Fruit fly (Drosophila melanogaster) whole organism, embryonic: ENCODE results near the gene CG1910.

Experiments
- Adf1 ChIP-seq: fragments of 200-800 bp; sonication (Bioruptor generic); IDR thresholded peaks from 2 replicates; pipeline ENCODE4 v1.3.6; 2022; ENCODE audit warnings: missing biosample characterization, missing genetic modification characterization
- B-H2 ChIP-seq: fragments of 200-800 bp; sonication (Bioruptor generic); optimal IDR thresholded peaks from 2 replicates; lab custom pipeline; 2018; ENCODE audit warnings: missing biosample characterization, mild to moderate bottlenecking, missing genetic modification characterization
- CG10565 ChIP-seq: fragments of 200-800 bp; sonication (Bioruptor generic); optimal IDR thresholded peaks from 3 replicates; lab custom pipeline; 2016; ENCODE audit warnings: missing biosample characterization, mild to moderate bottlenecking, missing genetic modification characterization
- CG11696 ChIP-seq: fragments of 200-800 bp; sonication (Bioruptor generic); IDR thresholded peaks from 2 replicates; pipeline ENCODE4 v1.3.6; 2022; ENCODE audit warnings: missing biosample characterization, missing genetic modification characterization
- CG12155 ChIP-seq: fragments of 200-800 bp; sonication (Bioruptor generic); optimal IDR thresholded peaks from 3 replicates; lab custom pipeline; 2016; ENCODE audit warnings: missing biosample characterization, missing genetic modification characterization
- CG1233 ChIP-seq: fragments of 200-800 bp; sonication (Bioruptor generic); optimal IDR thresholded peaks from 4 replicates; lab custom pipeline; 2018; ENCODE audit warnings: missing biosample characterization, mild to moderate bottlenecking, missing genetic modification characterization
- CG12391 ChIP-seq: fragments of 200-800 bp; sonication (Bioruptor generic); optimal IDR thresholded peaks from 3 replicates; lab custom pipeline; 2018; ENCODE audit warnings: missing biosample characterization, mild to moderate bottlenecking, missing genetic modification characterization, moderate library complexity
- CG15514 ChIP-seq: fragments of 200-800 bp; sonication (Bioruptor generic); optimal IDR thresholded peaks from 3 replicates; lab custom pipeline; 2017; ENCODE audit warnings: missing biosample characterization, missing genetic modification characterization, mild to moderate bottlenecking, moderate library complexity, missing genetic modification reagents
- CG17385 ChIP-seq: fragments of 200-800 bp; sonication (Bioruptor generic); optimal IDR thresholded peaks from 3 replicates; lab custom pipeline; 2018; ENCODE audit warnings: missing biosample characterization, mild to moderate bottlenecking, missing genetic modification characterization
- CG17912 ChIP-seq: fragments of 200-800 bp; sonication (Bioruptor generic); optimal IDR thresholded peaks from 2 replicates; lab custom pipeline; 2018; ENCODE audit warnings: missing biosample characterization, mild to moderate bottlenecking, missing genetic modification characterization
- CG18764 ChIP-seq: fragments of 200-800 bp; sonication (Bioruptor generic); optimal IDR thresholded peaks from 3 replicates; lab custom pipeline; 2016; ENCODE audit warnings: missing biosample characterization, missing genetic modification characterization
- CG2120 ChIP-seq: fragments of 200-800 bp; sonication (Bioruptor generic); optimal IDR thresholded peaks from 3 replicates; lab custom pipeline; 2016; ENCODE audit warnings: missing biosample characterization, missing genetic modification characterization
- CG2678 ChIP-seq: fragments of 200-800 bp; sonication (Bioruptor generic); optimal IDR thresholded peaks from 3 replicates; lab custom pipeline; 2019; ENCODE audit warnings: missing biosample characterization, mild to moderate bottlenecking, missing genetic modification characterization, moderate library complexity
- CG30403 ChIP-seq: fragments of 200-800 bp; sonication (Bioruptor generic); optimal IDR thresholded peaks from 3 replicates; lab custom pipeline; 2016; ENCODE audit warnings: missing biosample characterization, missing genetic modification characterization
- CG3995 ChIP-seq: fragments of 200-800 bp; sonication (Bioruptor generic); optimal IDR thresholded peaks from 3 replicates; lab custom pipeline; 2016; ENCODE audit warnings: missing biosample characterization, missing genetic modification characterization
- CG4617 ChIP-seq: fragments of 200-800 bp; sonication (Bioruptor generic); optimal IDR thresholded peaks from 3 replicates; lab custom pipeline; 2016; ENCODE audit warnings: missing biosample characterization, missing genetic modification characterization, borderline replicate concordance
- CG5180 ChIP-seq: fragments of 200-800 bp; sonication (Bioruptor generic); optimal IDR thresholded peaks from 3 replicates; lab custom pipeline; 2017; ENCODE audit warnings: missing biosample characterization, missing genetic modification characterization, mild to moderate bottlenecking, moderate library complexity, missing genetic modification reagents
- CG7271 ChIP-seq: fragments of 200-800 bp; sonication (Bioruptor generic); optimal IDR thresholded peaks from 2 replicates; lab custom pipeline; 2018; ENCODE audit warnings: missing biosample characterization, mild to moderate bottlenecking, missing genetic modification characterization, moderate library complexity
- CG7357 ChIP-seq: fragments of 200-800 bp; sonication (Bioruptor generic); IDR thresholded peaks from 3 replicates; pipeline ENCODE4 v1.3.6; 2022; ENCODE audit warnings: missing biosample characterization, missing genetic modification characterization
- D19B ChIP-seq: fragments of 200-800 bp; sonication (Bioruptor generic); optimal IDR thresholded peaks from 2 replicates; lab custom pipeline; 2017; ENCODE audit warnings: missing biosample characterization, mild to moderate bottlenecking, missing genetic modification characterization
- ERR ChIP-seq: fragments of 200-800 bp; sonication (Bioruptor generic); optimal IDR thresholded peaks from 2 replicates; lab custom pipeline; 2016; ENCODE audit warnings: missing biosample characterization, missing genetic modification characterization
- Gug ChIP-seq: fragments of 200-800 bp; sonication (Bioruptor generic); IDR thresholded peaks from 4 replicates; pipeline ENCODE4 v1.3.6; 2022; ENCODE audit warnings: missing biosample characterization, missing genetic modification characterization
- Hey ChIP-seq: fragments of 200-800 bp; sonication (Bioruptor generic); optimal IDR thresholded peaks from 3 replicates; lab custom pipeline; 2018; ENCODE audit warnings: missing biosample characterization, mild to moderate bottlenecking, missing genetic modification characterization
- Hsf ChIP-seq: fragments of 200-800 bp; sonication (Bioruptor generic); optimal IDR thresholded peaks from 3 replicates; lab custom pipeline; 2016; ENCODE audit warnings: missing biosample characterization, missing genetic modification characterization
- Kr ChIP-seq: fragments of 200-800 bp; sonication (Bioruptor generic); optimal IDR thresholded peaks from 2 replicates; lab custom pipeline; 2017; ENCODE audit warnings: missing biosample characterization, mild to moderate bottlenecking, missing genetic modification characterization
- MBD-R2 ChIP-seq: fragments of 200-800 bp; sonication (Bioruptor generic); IDR thresholded peaks from 2 replicates; pipeline ENCODE4 v1.3.6; 2022; ENCODE audit warnings: missing biosample characterization, missing genetic modification characterization
- Med ChIP-seq: fragments of 200-800 bp; sonication (Bioruptor generic); peaks from one replicate; lab custom pipeline; 2016; ENCODE audit warnings: missing biosample characterization, missing genetic modification characterization, mild to moderate bottlenecking, inconsistent platforms, moderate library complexity
- NC2β ChIP-seq: fragments of 200-800 bp; sonication (Bioruptor generic); optimal IDR thresholded peaks from 2 replicates; lab custom pipeline; 2016; ENCODE audit warnings: missing biosample characterization, missing genetic modification characterization
- Nf-YB ChIP-seq: fragments of 200-800 bp; sonication (Bioruptor generic); optimal IDR thresholded peaks from 3 replicates; lab custom pipeline; 2019; ENCODE audit warnings: missing biosample characterization, mild to moderate bottlenecking, missing genetic modification characterization, moderate library complexity
- Trl ChIP-seq, 3 experiments: fragments of >200 bp in 2 of 3; fragments of 200-800 bp in 1 of 3; sonication (Bioruptor generic) in 1 of 3; optimal IDR thresholded peaks; 2 replicates in 1 of 3; 3 replicates in 2 of 3; lab custom pipeline; 2016 to 2017; ENCODE audit warnings: missing biosample characterization in 1 of 3, missing genetic modification characterization in 1 of 3
- bigmax ChIP-seq: fragments of 200-800 bp; sonication (Bioruptor generic); optimal IDR thresholded peaks from 2 replicates; lab custom pipeline; 2018; ENCODE audit warnings: missing biosample characterization, mild to moderate bottlenecking, missing genetic modification characterization
- bowl ChIP-seq: fragments of 200-800 bp; sonication (Bioruptor generic); IDR thresholded peaks from 2 replicates; pipeline ENCODE4 v1.3.6; 2022; ENCODE audit warnings: missing biosample characterization, missing genetic modification characterization
- br ChIP-seq: fragments of >200 bp; optimal IDR thresholded peaks from 2 replicates; lab custom pipeline; 2017
- chm ChIP-seq: fragments of 200-800 bp; sonication (Bioruptor generic); IDR thresholded peaks from 2 replicates; pipeline ENCODE4 v1.3.6; 2022; ENCODE audit warnings: missing biosample characterization, missing genetic modification characterization
- dm ChIP-seq: fragments of 200-800 bp; sonication (Bioruptor generic); optimal IDR thresholded peaks from 3 replicates; lab custom pipeline; 2016; ENCODE audit warnings: missing biosample characterization, missing genetic modification characterization
- ewg ChIP-seq: fragments of 200-800 bp; sonication (Bioruptor generic); optimal IDR thresholded peaks from 3 replicates; lab custom pipeline; 2017; ENCODE audit warnings: mild to moderate bottlenecking, missing biosample characterization, missing genetic modification reagents, missing genetic modification characterization
- gfzf ChIP-seq: fragments of 200-800 bp; sonication (Bioruptor generic); optimal IDR thresholded peaks from 2 replicates; lab custom pipeline; 2016; ENCODE audit warnings: missing biosample characterization, mild to moderate bottlenecking, missing genetic modification characterization, moderate library complexity
- grau ChIP-seq: fragments of 200-800 bp; optimal IDR thresholded peaks from 3 replicates; lab custom pipeline; 2019; ENCODE audit warnings: missing biosample characterization, mild to moderate bottlenecking, missing genetic modification characterization, moderate library complexity
- gro ChIP-seq: fragments of 200-800 bp; sonication (Bioruptor generic); optimal IDR thresholded peaks from 2 replicates; lab custom pipeline; 2016; ENCODE audit warnings: missing biosample characterization, missing genetic modification characterization
- hkb ChIP-seq, 2 experiments: fragments of 200-800 bp in 1 of 2; fragments of >200 bp in 1 of 2; sonication (Bioruptor generic) in 1 of 2; IDR thresholded peaks in 1 of 2; optimal IDR thresholded peaks in 1 of 2; 2 replicates each; pipeline versions ENCODE4 v1.3.6 to Lab custom; 2017 to 2022; ENCODE audit warnings: missing biosample characterization in 1 of 2, missing genetic modification characterization in 1 of 2
- mirr ChIP-seq: fragments of 200-800 bp; sonication (Bioruptor generic); optimal IDR thresholded peaks from 3 replicates; lab custom pipeline; 2018; ENCODE audit warnings: missing biosample characterization, mild to moderate bottlenecking, missing genetic modification characterization
- nau ChIP-seq: fragments of 200-800 bp; sonication (Bioruptor generic); optimal IDR thresholded peaks from 3 replicates; lab custom pipeline; 2017; ENCODE audit warnings: missing biosample characterization, mild to moderate bottlenecking, missing genetic modification characterization, missing genetic modification reagents
- onecut ChIP-seq: fragments of 200-800 bp; sonication (Bioruptor generic); IDR thresholded peaks from 2 replicates; pipeline ENCODE4 v1.3.6; 2022; ENCODE audit warnings: missing biosample characterization, missing genetic modification characterization
- pho ChIP-seq: fragments of 200-800 bp; sonication (Bioruptor generic); optimal IDR thresholded peaks from 2 replicates; lab custom pipeline; 2016; ENCODE audit warnings: missing biosample characterization, missing genetic modification characterization
- pzg ChIP-seq: fragments of 200-800 bp; sonication (Bioruptor generic); optimal IDR thresholded peaks from 3 replicates; lab custom pipeline; 2018; ENCODE audit warnings: missing biosample characterization, mild to moderate bottlenecking, missing genetic modification characterization, moderate library complexity
- sens ChIP-seq: fragments of 200-800 bp; sonication (Bioruptor generic); peaks from one replicate; lab custom pipeline; 2016; ENCODE audit warnings: missing biosample characterization, missing genetic modification characterization
- stwl ChIP-seq: fragments of 200-800 bp; sonication (Bioruptor generic); optimal IDR thresholded peaks from 3 replicates; lab custom pipeline; 2018; ENCODE audit warnings: missing biosample characterization, mild to moderate bottlenecking, missing genetic modification characterization, moderate library complexity
- tll ChIP-seq, 2 experiments: fragments of 200-800 bp in 1 of 2; fragments of >200 bp in 1 of 2; sonication (Bioruptor generic) in 1 of 2; optimal IDR thresholded peaks; 2 replicates each; lab custom pipeline; 2017 to 2019; ENCODE audit warnings: missing biosample characterization in 2 of 2, missing genetic modification characterization in 2 of 2, mild to moderate bottlenecking in 1 of 2, moderate library complexity in 1 of 2
- vfl ChIP-seq: fragments of 200-800 bp; sonication (Bioruptor generic); optimal IDR thresholded peaks from 2 replicates; lab custom pipeline; 2016; ENCODE audit warnings: missing biosample characterization, missing genetic modification characterization

The CG1910 gene

DNA sequence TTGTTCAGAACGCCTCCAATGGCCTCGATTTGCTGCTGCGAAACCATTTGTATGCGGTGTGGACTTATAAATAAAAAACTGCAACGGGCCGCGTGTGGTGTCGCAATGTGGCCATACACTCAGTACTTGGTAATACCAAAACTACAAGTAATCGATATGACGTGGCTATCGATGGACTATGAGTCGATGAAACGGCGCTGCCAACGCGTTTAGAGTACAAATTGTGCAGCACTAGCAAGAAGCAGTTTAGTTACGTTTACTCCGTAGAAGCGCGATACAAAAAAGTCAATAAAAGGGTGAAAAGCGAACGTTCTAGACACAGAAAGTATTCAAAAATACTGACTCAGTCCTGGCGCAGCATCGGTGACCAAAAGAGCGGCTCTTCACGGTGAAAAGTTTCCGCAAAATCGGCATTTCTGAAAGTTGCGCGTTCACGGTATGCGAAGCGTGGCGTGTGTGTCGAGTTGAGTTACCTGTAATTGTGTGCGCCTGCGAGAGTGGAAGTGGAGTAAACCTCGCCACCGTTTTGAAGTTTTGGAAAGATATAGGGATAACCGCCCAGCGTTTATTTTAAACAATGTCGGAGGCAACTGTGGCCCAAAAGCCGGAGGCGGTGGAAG lies at the start of gene CG1910, which contains the start of gene nero (continued):
- TF ChIP-seq CG2678 (peak; percentile 11), Hey (no peak), sens (GFP tag; lab: Kevin White, UChicago) (peak; percentile 65), Med (GFP tag; lab: Kevin White, UChicago) (peak; percentile 91), CG12155 (peak; percentile 6), Nf-YB (GFP tag; lab: Kevin White, UChicago) (peak; percentile 12), MBD-R2 (no peak), CG17385 (GFP tag; lab: Kevin White, UChicago) (peak; percentile 41), ewg (GFP tag; lab: Kevin White, UChicago) (peak; percentile 24), CG10565 (GFP tag; lab: Kevin White, UChicago) (no peak), Adf1 (GFP tag; lab: Robert Waterston, UW) (no peak), grau (peak; percentile 34), D19B (GFP tag; lab: Kevin White, UChicago) (peak; percentile 25), CG18764 (no peak), mirr (no peak), Kr (GFP tag; lab: Kevin White, UChicago) (peak; percentile 3), gfzf (peak; percentile 92), vfl (GFP tag; lab: Kevin White, UChicago) (peak; percentile 1), stwl (tag; lab: Kevin White, UChicago) (peak; percentile 75), CG12391 (tag; lab: Kevin White, UChicago) (peak; percentile 28), nau (GFP tag; lab: Kevin White, UChicago) (no peak), CG7271 (tag; lab: Kevin White, UChicago) (peak; percentile 48), dm (GFP tag; lab: Kevin White, UChicago) (peak; percentile 93), br (lab: Kevin White, UChicago) (no peak), Trl (optimal IDR thresholded peaks at IDR 0.05; lab: Kevin White, UChicago) (no peak), Trl (GFP tag; optimal IDR thresholded peaks at IDR 0.05; lab: Kevin White, UChicago) (peak; percentile 19), CG2120 (peak; percentile 6), ERR (peak; percentile 46), bowl (GFP tag; lab: Robert Waterston, UW) (no peak), gro (peak; percentile 33), CG17912 (GFP tag; lab: Kevin White, UChicago) (no peak), CG1233 (GFP tag; lab: Kevin White, UChicago) (peak; percentile 29), pzg (GFP tag; lab: Kevin White, UChicago) (peak; percentile 95), onecut (GFP tag; lab: Robert Waterston, UW) (peak; percentile 58), CG15514 (GFP tag; lab: Kevin White, UChicago) (peak; percentile 78), CG4617 (GFP tag; lab: Kevin White, UChicago) (peak; percentile 55), CG3995 (GFP tag; lab: Kevin White, UChicago) (peak; percentile 94), hkb (optimal IDR thresholded peaks at IDR 0.05; lab: Kevin White, UChicago) (peak; percentile 30), hkb (GFP tag; IDR thresholded peaks at IDR 0.05; lab: Robert Waterston, UW) (no peak), tll (GFP tag; optimal IDR thresholded peaks at IDR 0.05; lab: Kevin White, UChicago) (peak in 1 of 2 experiments; percentile 30), CG30403 (GFP tag; lab: Kevin White, UChicago) (peak; percentile 9), CG11696 (GFP tag; lab: Robert Waterston, UW) (no peak), Gug (GFP tag; lab: Robert Waterston, UW) (no peak), chm (GFP tag; lab: Robert Waterston, UW) (no peak), B-H2 (peak; percentile 27), bigmax (peak; percentile 60), pho (GFP tag; lab: Kevin White, UChicago) (peak; percentile 7), CG7357 (GFP tag; lab: Robert Waterston, UW) (0 out of 3 replicates have a peak, but pooled peaks have one; percentile 23), CG5180 (GFP tag; lab: Kevin White, UChicago) (no peak), Hsf (GFP tag; lab: Kevin White, UChicago) (peak; percentile 30), NC2β (peak; percentile 36)
